Fruit fly (Drosophila melanogaster): ENCODE data around the gene SP.

SP gene

DNA sequence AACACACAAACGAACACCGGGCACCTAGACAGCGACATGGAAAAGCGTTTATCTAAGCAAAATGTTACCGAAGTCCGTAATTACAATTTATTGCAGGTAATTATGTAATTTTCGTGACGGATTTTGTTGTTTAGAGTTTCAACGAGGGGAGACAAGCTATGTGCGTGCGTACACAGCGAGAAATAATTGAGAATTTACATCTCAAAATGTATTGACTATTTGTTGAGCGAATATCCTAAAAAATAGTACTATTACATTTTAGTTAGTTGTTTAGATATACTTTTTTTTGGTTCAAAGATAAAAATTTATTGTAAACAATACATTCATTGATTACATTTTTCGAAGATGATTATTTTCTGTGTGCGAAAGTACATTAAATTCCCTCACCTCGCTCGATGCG lies 39.2 kb upstream of the SP start (continued):
- no peak for TF ChIP-seq CG16779 (tag; optimal IDR thresholded peaks at IDR 0.05)
- TF ChIP-seq CG11902 (GFP tag; optimal IDR thresholded peaks at IDR 0.05) = no peak
- no peak for TF ChIP-seq CG3919 (GFP tag; optimal IDR thresholded peaks at IDR 0.05)
- no peak for TF ChIP-seq fkh (GFP tag; optimal IDR thresholded peaks at IDR 0.05)
- TF ChIP-seq CG6854 (GFP tag; optimal IDR thresholded peaks at IDR 0.05) = no peak
- TF ChIP-seq dsx (GFP tag; optimal IDR thresholded peaks at IDR 0.05; ENCODE audit: poor library complexity, severe bottlenecking) = no peak
- no peak for TF ChIP-seq CG8319 (GFP tag; optimal IDR thresholded peaks at IDR 0.05)
- no peak for TF ChIP-seq cyc (GFP tag; optimal IDR thresholded peaks at IDR 0.05)
- no peak for TF ChIP-seq Eip93F (GFP tag; optimal IDR thresholded peaks at IDR 0.05)
- no peak for TF ChIP-seq Eip75B (GFP tag; optimal IDR thresholded peaks at IDR 0.05)
- peak; percentile 63 for TF ChIP-seq Hr4 (GFP tag; optimal IDR thresholded peaks at IDR 0.05)
- no peak for TF ChIP-seq svp (GFP tag)
- TF ChIP-seq CG6792 (GFP tag; optimal IDR thresholded peaks at IDR 0.05) = no peak
- TF ChIP-seq Sox102F (GFP tag; optimal IDR thresholded peaks at IDR 0.05) = no peak
- TF ChIP-seq net (GFP tag; optimal IDR thresholded peaks at IDR 0.05) = no peak
- TF ChIP-seq fd59A (GFP tag; optimal IDR thresholded peaks at IDR 0.05) = no peak
- TF ChIP-seq CG6276 (GFP tag; optimal IDR thresholded peaks at IDR 0.05) = peak; percentile 52
- TF ChIP-seq CG32006 (GFP tag; optimal IDR thresholded peaks at IDR 0.05) = peak; percentile 54
- TF ChIP-seq CG6163 (GFP tag; IDR thresholded peaks at IDR 0.05) = peak; percentile 58; the same call in 2 of the 3 replicates

- TF ChIP-seq CG11902 (GFP tag; optimal IDR thresholded peaks at IDR 0.05) = peak; percentile 27
- TF ChIP-seq vri (GFP tag; optimal IDR thresholded peaks at IDR 0.05) = no peak
- peak; percentile 13 for TF ChIP-seq CG1621 (tag; optimal IDR thresholded peaks at IDR 0.05)
- no peak for TF ChIP-seq Gug (GFP tag; IDR thresholded peaks at IDR 0.05)
- TF ChIP-seq CG34406 (GFP tag; optimal IDR thresholded peaks at IDR 0.05) = peak; percentile 40
- TF ChIP-seq CG11294 (GFP tag; IDR thresholded peaks at IDR 0.05) = no peak
- peak; percentile 67 for TF ChIP-seq spab (GFP tag; optimal IDR thresholded peaks at IDR 0.05)
- TF ChIP-seq CG10631 (GFP tag; optimal IDR thresholded peaks at IDR 0.05) = peak; percentile 57
- TF ChIP-seq Sox14 (GFP tag; optimal IDR thresholded peaks at IDR 0.05) = peak; percentile 61
- no peak for TF ChIP-seq Eip93F (GFP tag; optimal IDR thresholded peaks at IDR 0.05)
- peak; percentile 56 for TF ChIP-seq CG10669 (GFP tag; optimal IDR thresholded peaks at IDR 0.05)
- no peak for TF ChIP-seq dac (GFP tag; optimal IDR thresholded peaks at IDR 0.05)
- TF ChIP-seq Eip75B (GFP tag; optimal IDR thresholded peaks at IDR 0.05) = peak; percentile 57
- peak; percentile 57 for TF ChIP-seq CG6792 (GFP tag; optimal IDR thresholded peaks at IDR 0.05)
- peak; percentile 49 for TF ChIP-seq CG3032 (tag; optimal IDR thresholded peaks at IDR 0.05)
- TF ChIP-seq cyc (GFP tag; optimal IDR thresholded peaks at IDR 0.05) = peak; percentile 59
- TF ChIP-seq dsx (GFP tag; optimal IDR thresholded peaks at IDR 0.05; ENCODE audit: poor library complexity, severe bottlenecking) = peak; percentile 40
- TF ChIP-seq Ets21C (GFP tag; optimal IDR thresholded peaks at IDR 0.05) = peak; percentile 22
- TF ChIP-seq Sox15 (GFP tag; optimal IDR thresholded peaks at IDR 0.05) = peak; percentile 47
- TF ChIP-seq pdm3 (GFP tag; optimal IDR thresholded peaks at IDR 0.05) = peak; percentile 57
- peak; percentile 71 for TF ChIP-seq CG3919 (GFP tag; optimal IDR thresholded peaks at IDR 0.05)
- TF ChIP-seq CG4318 (GFP tag; optimal IDR thresholded peaks at IDR 0.05) = no peak
- TF ChIP-seq CG32006 (GFP tag; optimal IDR thresholded peaks at IDR 0.05) = peak; percentile 53
- peak; percentile 3 for TF ChIP-seq fd85E (GFP tag; optimal IDR thresholded peaks at IDR 0.05)
- TF ChIP-seq fkh (GFP tag; optimal IDR thresholded peaks at IDR 0.05) = no peak
- peak; percentile 36 for TF ChIP-seq Hr4 (GFP tag; optimal IDR thresholded peaks at IDR 0.05)
- TF ChIP-seq net (GFP tag; optimal IDR thresholded peaks at IDR 0.05) = peak; percentile 55
- peak; percentile 26; the same call in 1 of the 2 replicates for TF ChIP-seq CG15336 (GFP tag; IDR thresholded peaks at IDR 0.05)
- no peak for TF ChIP-seq Hr38 (GFP tag; optimal IDR thresholded peaks at IDR 0.05)
- TF ChIP-seq Eip78C (GFP tag) = peak; percentile 88
- no peak for TF ChIP-seq CG8319 (GFP tag; optimal IDR thresholded peaks at IDR 0.05)
- TF ChIP-seq OdsH (GFP tag; optimal IDR thresholded peaks at IDR 0.05) = peak; percentile 54
- TF ChIP-seq Hr39 (GFP tag; optimal IDR thresholded peaks at IDR 0.05) = peak; percentile 45
- TF ChIP-seq fd59A (GFP tag; optimal IDR thresholded peaks at IDR 0.05) = peak; percentile 31
- peak; percentile 57 for TF ChIP-seq Met (GFP tag; optimal IDR thresholded peaks at IDR 0.05)
- TF ChIP-seq acj6 (GFP tag; optimal IDR thresholded peaks at IDR 0.05) = peak; percentile 52
- TF ChIP-seq achi (GFP tag; optimal IDR thresholded peaks at IDR 0.05) = peak; percentile 61
- TF ChIP-seq eg (GFP tag; IDR thresholded peaks at IDR 0.05) = 0 out of 3 replicates have a peak, but pooled peaks have one; percentile 12
- peak; percentile 60 for TF ChIP-seq svp (GFP tag)
- TF ChIP-seq CG16779 (tag; optimal IDR thresholded peaks at IDR 0.05) = no peak
- peak; percentile 50 for TF ChIP-seq Smox (GFP tag; optimal IDR thresholded peaks at IDR 0.05)
- TF ChIP-seq CG6854 (GFP tag; optimal IDR thresholded peaks at IDR 0.05) = no peak
- TF ChIP-seq lz (GFP tag; optimal IDR thresholded peaks at IDR 0.05) = peak; percentile 48
- peak; percentile 2 for TF ChIP-seq Sox102F (GFP tag; optimal IDR thresholded peaks at IDR 0.05)
- peak in 1 of 2 experiments; percentile 64 for TF ChIP-seq salr (GFP tag; optimal IDR thresholded peaks at IDR 0.05)
- TF ChIP-seq CG8119 (GFP tag; IDR thresholded peaks at IDR 0.05) = peak; percentile 43; the same call in 1 of the 3 replicates
Measured at dm6 chr3L:13263801-13264200, 37.6 kb upstream of the SP start.

Data from whole organism, prepupa.